Worm (Caenorhabditis elegans) whole organism, midembryonic: ENCODE measurements around the gene let-268.

ENCODE experiments used
- T22C8.4 ChIP-seq: fragments of 200-800 bp; sonication (Bioruptor generic); IDR thresholded peaks from 2 replicates; pipeline ENCODE4 v1.3.6; 2022; ENCODE audit warnings: missing genetic modification characterization, missing compliant biosample characterization
- cog-1 ChIP-seq: sonication (generic microtip); optimal IDR thresholded peaks from 2 replicates; lab custom pipeline; 2016; ENCODE audit warnings: missing genetic modification characterization, missing compliant biosample characterization
- flt-1 ChIP-seq: fragments of 200-800 bp; sonication (Bioruptor generic); IDR thresholded peaks from 2 replicates; pipeline ENCODE4 v1.3.6; 2022; ENCODE audit warnings: missing genetic modification characterization, missing compliant biosample characterization
- klf-2 ChIP-seq: fragments of 200-800 bp; sonication (Bioruptor generic); conservative IDR thresholded peaks from 2 replicates; pipeline ENCODE4 v1.3.6; 2022; ENCODE audit warnings: missing genetic modification reagents, missing genetic modification characterization, missing compliant biosample characterization
- med-1 ChIP-seq: sonication (generic microtip); optimal IDR thresholded peaks from 2 replicates; lab custom pipeline; 2017; ENCODE audit warnings: missing genetic modification characterization, mild to moderate bottlenecking, missing compliant biosample characterization, antibody characterized with exemption, missing genetic modification reagents; ENCODE audit not compliant: insufficient read depth
- ref-1 ChIP-seq: fragments of 200-800 bp; sonication (Bioruptor generic); conservative IDR thresholded peaks from 2 replicates; pipeline ENCODE4 v1.3.6; 2022; ENCODE audit warnings: missing genetic modification reagents, missing genetic modification characterization, missing compliant biosample characterization
- tab-1 ChIP-seq: fragments of 200-800 bp; sonication (Bioruptor generic); IDR thresholded peaks from 2 replicates; pipeline ENCODE4 v1.3.6; 2022; ENCODE audit warnings: missing genetic modification characterization, missing compliant biosample characterization
- ztf-23 ChIP-seq: fragments of 200-800 bp; sonication (Bioruptor generic); IDR thresholded peaks from 2 replicates; pipeline ENCODE4 v1.3.6; 2022; ENCODE audit warnings: missing genetic modification reagents, missing genetic modification characterization, missing compliant biosample characterization

- TF ChIP-seq ztf-23 (GFP tag; lab: Robert Waterston, UW) (no peak), ref-1 (no peak), cog-1 (tag; lab: Kevin White, UChicago) (no peak), flt-1 (no peak), T22C8.4 (no peak), klf-2 (GFP tag; lab: Robert Waterston, UW) (no peak), med-1 (GFP tag; lab: Kevin White, UChicago) (no peak), tab-1 (GFP tag; lab: Robert Waterston, UW) (no peak)
Observed at ce11 chrII:9990812-9991211, 49.0 kb downstream of the let-268 start, which contains the start of gene lec-3.
